Worm (Caenorhabditis elegans) whole organism, young adult: ENCODE measurements around the gene C18D11.3.
A peak's percentile ranks its signal among the peaks of the same experiment; 100 is the strongest.

Experiments used
- B0019.2 ChIP-seq: fragments of 200-800 bp; sonication (Bioruptor generic); conservative IDR thresholded peaks from 2 replicates; pipeline ENCODE4 v1.3.6; 2022; ENCODE audit warnings: missing genetic modification reagents, missing genetic modification characterization, missing compliant biosample characterization
- B0261.1 ChIP-seq: sonication (generic microtip); optimal IDR thresholded peaks from 2 replicates; lab custom pipeline; 2016; ENCODE audit warnings: mild to moderate bottlenecking, missing genetic modification characterization, moderate library complexity, missing compliant biosample characterization
- F23B12.7 ChIP-seq: sonication (generic microtip); optimal IDR thresholded peaks from 2 replicates; lab custom pipeline; 2017; ENCODE audit warnings: missing genetic modification characterization, mild to moderate bottlenecking, missing compliant biosample characterization, antibody characterized with exemption, moderate library complexity; ENCODE audit not compliant: insufficient read depth
- F55B11.4 ChIP-seq: sonication (generic microtip); optimal IDR thresholded peaks from 2 replicates; lab custom pipeline; 2016; ENCODE audit warnings: missing compliant biosample characterization, missing genetic modification characterization, borderline replicate concordance; ENCODE audit not compliant: insufficient read depth
- F57A8.1 ChIP-seq: fragments of 200-800 bp; sonication (Bioruptor generic); optimal IDR thresholded peaks from 2 replicates; lab custom pipeline; 2018; ENCODE audit warnings: mild to moderate bottlenecking, missing genetic modification characterization, moderate library complexity, missing compliant biosample characterization
- K11D2.4 ChIP-seq: fragments of 200-800 bp; sonication (Bioruptor generic); IDR thresholded peaks from 2 replicates; pipeline ENCODE4 v1.3.6; 2022; ENCODE audit warnings: missing genetic modification reagents, missing genetic modification characterization, missing compliant biosample characterization
- Y53F4B.3 ChIP-seq: fragments of 200-800 bp; sonication (Bioruptor generic); IDR thresholded peaks from 2 replicates; pipeline ENCODE4 v1.3.6; 2022; ENCODE audit warnings: missing genetic modification reagents, missing genetic modification characterization, missing compliant biosample characterization
- Y67H2A.10 ChIP-seq: fragments of 200-800 bp; sonication (Bioruptor generic); conservative IDR thresholded peaks from 2 replicates; pipeline ENCODE4 v1.3.6; 2022; ENCODE audit warnings: missing genetic modification reagents, missing genetic modification characterization, missing compliant biosample characterization
- ama-1 ChIP-seq, 3 experiments: fragments of 150-350 bp in 1 of 3; sonication (generic microtip) in 2 of 3; optimal IDR thresholded peaks; 2 replicates each; lab custom pipeline; 2014 to 2018; ENCODE audit warnings: missing biosample characterization in 2 of 3, missing genetic modification characterization in 2 of 3, missing genetic modification reagents in 2 of 3
- aptf-2 ChIP-seq: fragments of 200-800 bp; sonication (Bioruptor generic); conservative IDR thresholded peaks from 2 replicates; pipeline ENCODE4 v1.3.6; 2022; ENCODE audit warnings: missing genetic modification reagents, missing genetic modification characterization, missing compliant biosample characterization
- atf-7 ChIP-seq: sonication (generic microtip); optimal IDR thresholded peaks from 2 replicates; lab custom pipeline; 2017; ENCODE audit warnings: mild to moderate bottlenecking, missing genetic modification characterization, missing compliant biosample characterization
- athp-1 ChIP-seq: sonication (generic microtip); optimal IDR thresholded peaks from 2 replicates; lab custom pipeline; 2017; ENCODE audit warnings: mild to moderate bottlenecking, missing genetic modification characterization, missing compliant biosample characterization
- attf-6 ChIP-seq: fragments of 200-800 bp; sonication (Bioruptor generic); IDR thresholded peaks from 2 replicates; pipeline ENCODE4 v1.3.6; 2022; ENCODE audit warnings: missing genetic modification reagents, missing genetic modification characterization, missing compliant biosample characterization
- ccch-3 ChIP-seq: fragments of 200-800 bp; sonication (Bioruptor generic); optimal IDR thresholded peaks from 2 replicates; lab custom pipeline; 2018; ENCODE audit warnings: mild to moderate bottlenecking, missing genetic modification characterization, missing compliant biosample characterization
- cebp-2 ChIP-seq: fragments of 200-800 bp; sonication (Bioruptor generic); IDR thresholded peaks from 2 replicates; pipeline ENCODE4 v1.3.6; 2022; ENCODE audit warnings: missing genetic modification characterization, missing compliant biosample characterization
- ceh-40 ChIP-seq: fragments of 200-800 bp; sonication (Bioruptor generic); IDR thresholded peaks from 2 replicates; pipeline ENCODE4 v1.3.6; 2022; ENCODE audit warnings: missing genetic modification characterization, missing compliant biosample characterization
- ceh-58 ChIP-seq: fragments of 200-800 bp; sonication (Bioruptor generic); IDR thresholded peaks from 2 replicates; pipeline ENCODE4 v1.3.6; 2022; ENCODE audit warnings: missing genetic modification characterization, missing compliant biosample characterization
- dpff-1 ChIP-seq: sonication (generic microtip); optimal IDR thresholded peaks from 2 replicates; lab custom pipeline; 2017; ENCODE audit warnings: mild to moderate bottlenecking, missing genetic modification characterization, missing compliant biosample characterization
- ekl-4 ChIP-seq: fragments of 200-800 bp; sonication (Bioruptor generic); IDR thresholded peaks from 2 replicates; pipeline ENCODE4 v1.3.6; 2022; ENCODE audit warnings: missing genetic modification reagents, missing genetic modification characterization, missing compliant biosample characterization
- fkh-3 ChIP-seq: sonication (generic microtip); optimal IDR thresholded peaks from 2 replicates; lab custom pipeline; 2016; ENCODE audit warnings: mild to moderate bottlenecking, missing genetic modification characterization, missing compliant biosample characterization
- hlh-26 ChIP-seq: fragments of 200-800 bp; sonication (Bioruptor generic); conservative IDR thresholded peaks from 2 replicates; pipeline ENCODE4 v1.3.6; 2022; ENCODE audit warnings: missing genetic modification reagents, missing genetic modification characterization, missing compliant biosample characterization
- lin-35 ChIP-seq, 3 experiments: fragments of 150-350 bp in 2 of 3; sonication (generic microtip) in 1 of 3; optimal IDR thresholded peaks; 2 replicates each; lab custom pipeline; 2014 to 2018; ENCODE audit warnings: missing biosample characterization in 3 of 3, missing genetic modification characterization in 3 of 3, missing genetic modification reagents in 3 of 3
- lin-54 ChIP-seq: fragments of 200-800 bp; sonication (Bioruptor generic); optimal IDR thresholded peaks from 2 replicates; lab custom pipeline; 2018; ENCODE audit warnings: mild to moderate bottlenecking, missing genetic modification characterization, missing compliant biosample characterization
- lir-1 ChIP-seq: fragments of 200-800 bp; sonication (Bioruptor generic); conservative IDR thresholded peaks from 2 replicates; pipeline ENCODE4 v1.3.6; 2022; ENCODE audit warnings: missing genetic modification reagents, missing genetic modification characterization, missing compliant biosample characterization
- lsl-1 ChIP-seq: fragments of 200-800 bp; sonication (Bioruptor generic); optimal IDR thresholded peaks from 2 replicates; lab custom pipeline; 2018; ENCODE audit warnings: mild to moderate bottlenecking, missing genetic modification characterization, moderate library complexity, missing compliant biosample characterization
- madf-10 ChIP-seq: sonication (generic microtip); optimal IDR thresholded peaks from 2 replicates; lab custom pipeline; 2016; ENCODE audit warnings: mild to moderate bottlenecking, missing genetic modification characterization, missing compliant biosample characterization
- mel-28 ChIP-seq: sonication (generic microtip); optimal IDR thresholded peaks from 2 replicates; lab custom pipeline; 2016; ENCODE audit warnings: borderline replicate concordance, mild to moderate bottlenecking, missing genetic modification characterization, missing compliant biosample characterization
- nfya-1 ChIP-seq: sonication (generic microtip); optimal IDR thresholded peaks from 2 replicates; lab custom pipeline; 2017; ENCODE audit warnings: antibody characterized with exemption, missing compliant biosample characterization, missing genetic modification characterization, borderline replicate concordance; ENCODE audit not compliant: insufficient read depth
- nhr-80 ChIP-seq: sonication (generic microtip); optimal IDR thresholded peaks from 2 replicates; lab custom pipeline; 2016; ENCODE audit warnings: missing genetic modification characterization, missing compliant biosample characterization
- nhr-90 ChIP-seq: sonication (generic microtip); optimal IDR thresholded peaks from 2 replicates; lab custom pipeline; 2016; ENCODE audit warnings: missing genotype, mild to moderate bottlenecking, missing genetic modification characterization, missing compliant biosample characterization
- pbrm-1 ChIP-seq: fragments of 200-800 bp; sonication (Bioruptor generic); IDR thresholded peaks from 2 replicates; pipeline ENCODE4 v1.3.6; 2022; ENCODE audit warnings: missing genetic modification reagents, missing genetic modification characterization, missing compliant biosample characterization
- rcor-1 ChIP-seq: fragments of 200-800 bp; sonication (Bioruptor generic); IDR thresholded peaks from 2 replicates; pipeline ENCODE4 v1.3.6; 2022; ENCODE audit warnings: missing genetic modification reagents, missing genetic modification characterization, missing compliant biosample characterization
- sdz-38 ChIP-seq: sonication (generic microtip); optimal IDR thresholded peaks from 2 replicates; lab custom pipeline; 2016; ENCODE audit warnings: missing genotype, missing genetic modification characterization, missing compliant biosample characterization
- sea-2 ChIP-seq: fragments of 200-800 bp; sonication (Bioruptor generic); IDR thresholded peaks from 2 replicates; pipeline ENCODE4 v1.3.6; 2022; ENCODE audit warnings: missing genetic modification characterization, missing compliant biosample characterization
- snpc-1.1 ChIP-seq: sonication (generic microtip); optimal IDR thresholded peaks from 2 replicates; lab custom pipeline; 2017; ENCODE audit warnings: missing genetic modification characterization, mild to moderate bottlenecking, missing compliant biosample characterization, antibody characterized with exemption, moderate library complexity, missing genotype, missing genetic modification reagents; ENCODE audit not compliant: insufficient read depth
- snpc-1.3 ChIP-seq: sonication (generic microtip); optimal IDR thresholded peaks from 2 replicates; lab custom pipeline; 2017; ENCODE audit warnings: missing genetic modification characterization, mild to moderate bottlenecking, missing compliant biosample characterization, antibody characterized with exemption, moderate library complexity, missing genotype, missing genetic modification reagents; ENCODE audit not compliant: insufficient read depth
- snpc-3.4 ChIP-seq: sonication (generic microtip); optimal IDR thresholded peaks from 2 replicates; lab custom pipeline; 2017; ENCODE audit warnings: missing genetic modification characterization, mild to moderate bottlenecking, missing compliant biosample characterization, antibody characterized with exemption, moderate library complexity, missing genotype, missing genetic modification reagents
- sptf-2 ChIP-seq: fragments of 200-800 bp; sonication (Bioruptor generic); optimal IDR thresholded peaks from 2 replicates; lab custom pipeline; 2018; ENCODE audit warnings: mild to moderate bottlenecking, missing genetic modification characterization, missing compliant biosample characterization
- tbx-9 ChIP-seq: sonication (generic microtip); optimal IDR thresholded peaks from 2 replicates; lab custom pipeline; 2016; ENCODE audit warnings: borderline replicate concordance, missing genetic modification characterization, inconsistent platforms, missing compliant biosample characterization
- tlf-1 ChIP-seq: fragments of 200-800 bp; sonication (Bioruptor generic); optimal IDR thresholded peaks from 2 replicates; lab custom pipeline; 2018; ENCODE audit warnings: mild to moderate bottlenecking, missing genetic modification characterization, missing compliant biosample characterization
- unc-130 ChIP-seq: sonication (generic microtip); optimal IDR thresholded peaks from 2 replicates; lab custom pipeline; 2016; ENCODE audit warnings: missing genetic modification reagents, missing genetic modification characterization, missing compliant biosample characterization
- xnd-1 ChIP-seq: sonication (generic microtip); optimal IDR thresholded peaks from 2 replicates; lab custom pipeline; 2016; ENCODE audit warnings: missing genotype, missing genetic modification reagents, missing genetic modification characterization, missing compliant biosample characterization
- zim-3 ChIP-seq: sonication (generic microtip); optimal IDR thresholded peaks from 2 replicates; lab custom pipeline; 2017; ENCODE audit warnings: mild to moderate bottlenecking, missing genetic modification characterization, moderate library complexity, missing compliant biosample characterization
- ztf-18 ChIP-seq: sonication (generic microtip); optimal IDR thresholded peaks from 2 replicates; lab custom pipeline; 2016; ENCODE audit warnings: missing genotype, mild to moderate bottlenecking, missing genetic modification characterization, missing compliant biosample characterization
- ztf-25 ChIP-seq: fragments of 200-800 bp; sonication (Bioruptor generic); IDR thresholded peaks from 2 replicates; pipeline ENCODE4 v1.3.6; 2022; ENCODE audit warnings: missing genetic modification reagents, missing genetic modification characterization, missing compliant biosample characterization
- ztf-26 ChIP-seq: sonication (generic microtip); optimal IDR thresholded peaks from 2 replicates; lab custom pipeline; 2017; ENCODE audit warnings: missing genetic modification characterization, missing compliant biosample characterization
- ztf-28 ChIP-seq: fragments of 200-800 bp; sonication (Bioruptor generic); IDR thresholded peaks from 2 replicates; pipeline ENCODE4 v1.3.6; 2022; ENCODE audit warnings: missing genetic modification reagents, missing genetic modification characterization, missing compliant biosample characterization
- ztf-6 ChIP-seq: fragments of 200-800 bp; sonication (Bioruptor generic); IDR thresholded peaks from 2 replicates; pipeline ENCODE4 v1.3.6; 2022; ENCODE audit warnings: missing genetic modification reagents, missing genetic modification characterization, missing compliant biosample characterization

Gene C18D11.3

ce11 chrIII:11823260-11823659 lies at the start of gene C18D11.3:
Gene C18D11.3 (plus strand): TSS chrIII:11823448.
- TF ChIP-seq ceh-40 (GFP tag; lab: Robert Waterston, UW) (no peak), attf-6 (GFP tag; lab: Robert Waterston, UW) (no peak), sdz-38 (tag; lab: Kevin White, UChicago) (no peak), B0019.2 (0 out of 2 replicates have a peak, but pooled peaks have one; percentile 46), tlf-1 (peak; percentile 58), F23B12.7 (peak; percentile 57), sptf-2 (GFP tag; lab: Kevin White, UChicago) (no peak), F57A8.1 (GFP tag; lab: Kevin White, UChicago) (no peak), ekl-4 (GFP tag; lab: Robert Waterston, UW) (peak; percentile 65; the same call in 1 of the 2 replicates), snpc-1.3 (tag; lab: Kevin White, UChicago) (no peak), lir-1 (GFP tag; lab: Robert Waterston, UW) (no peak), ccch-3 (GFP tag; lab: Kevin White, UChicago) (no peak), tbx-9 (tag; lab: Kevin White, UChicago) (no peak), atf-7 (tag; lab: Kevin White, UChicago) (peak; percentile 32), xnd-1 (tag; lab: Kevin White, UChicago) (no peak), ztf-18 (peak; percentile 8), ztf-28 (GFP tag; lab: Robert Waterston, UW) (0 out of 2 replicates have a peak, but pooled peaks have one; percentile 7), Y67H2A.10 (GFP tag; lab: Robert Waterston, UW) (peak; percentile 71; the same call in 1 of the 2 replicates), unc-130 (GFP tag; lab: Kevin White, UChicago) (no peak), rcor-1 (peak; percentile 19; the same call in 1 of the 2 replicates), lin-35 (GFP tag; optimal IDR thresholded peaks at IDR 0.05; lab: Kevin White, UChicago) (peak in 1 of 3 experiments; percentile 70), B0261.1 (tag; lab: Kevin White, UChicago) (no peak), Y53F4B.3 (GFP tag; lab: Robert Waterston, UW) (no peak), nhr-80 (peak; percentile 75), ceh-58 (GFP tag; lab: Robert Waterston, UW) (no peak), cebp-2 (GFP tag; lab: Robert Waterston, UW) (no peak), sea-2 (GFP tag; lab: Robert Waterston, UW) (no peak), lin-54 (GFP tag; lab: Kevin White, UChicago) (peak; percentile 71), fkh-3 (tag; lab: Kevin White, UChicago) (no peak), zim-3 (tag; lab: Kevin White, UChicago) (no peak), K11D2.4 (GFP tag; lab: Robert Waterston, UW) (0 out of 2 replicates have a peak, but pooled peaks have one; percentile 56), lsl-1 (GFP tag; lab: Kevin White, UChicago) (peak; percentile 84), hlh-26 (no peak), pbrm-1 (GFP tag; lab: Robert Waterston, UW) (peak; percentile 81), athp-1 (tag; lab: Kevin White, UChicago) (peak; percentile 32), ama-1 (optimal IDR thresholded peaks at IDR 0.05; lab: Kevin White, UChicago) (no peak), ama-1 (GFP tag; optimal IDR thresholded peaks at IDR 0.05; lab: Kevin White, UChicago) (no peak), ztf-6 (GFP tag; lab: Robert Waterston, UW) (no peak), madf-10 (tag; lab: Kevin White, UChicago) (peak; percentile 15), ztf-26 (tag; lab: Kevin White, UChicago) (no peak), nfya-1 (tag; lab: Kevin White, UChicago) (no peak), F55B11.4 (tag; lab: Kevin White, UChicago) (no peak), dpff-1 (tag; lab: Kevin White, UChicago) (no peak), ztf-25 (GFP tag; lab: Robert Waterston, UW) (no peak), snpc-3.4 (tag; lab: Kevin White, UChicago) (no peak), mel-28 (tag; lab: Kevin White, UChicago) (no peak), nhr-90 (tag; lab: Kevin White, UChicago) (no peak), snpc-1.1 (tag; lab: Kevin White, UChicago) (no peak), aptf-2 (no peak)
